Worm (Caenorhabditis elegans) whole organism, early embryonic: ENCODE results near the gene C06A12.19.

ENCODE experiments used
- B0310.2 ChIP-seq: sonication (generic microtip); optimal IDR thresholded peaks from 2 replicates; lab custom pipeline; 2016; ENCODE audit warnings: mild to moderate bottlenecking, missing genetic modification characterization, missing compliant biosample characterization
- F13C5.2 ChIP-seq: sonication (generic microtip); optimal IDR thresholded peaks from 2 replicates; lab custom pipeline; 2017; ENCODE audit warnings: mild to moderate bottlenecking, missing genetic modification characterization, inconsistent platforms, missing compliant biosample characterization
- aly-1 ChIP-seq: sonication (generic microtip); optimal IDR thresholded peaks from 2 replicates; lab custom pipeline; 2016; ENCODE audit warnings: missing genetic modification characterization, missing compliant biosample characterization
- ama-1 ChIP-seq: fragments of 150-350 bp; optimal IDR thresholded peaks from 2 replicates; lab custom pipeline; 2014
- ceh-13 ChIP-seq: fragments of 200-800 bp; sonication (Bioruptor generic); optimal IDR thresholded peaks from 2 replicates; lab custom pipeline; 2018; ENCODE audit warnings: mild to moderate bottlenecking, missing genetic modification characterization, missing compliant biosample characterization
- ceh-36 ChIP-seq: sonication (generic microtip); optimal IDR thresholded peaks from 2 replicates; lab custom pipeline; 2016; ENCODE audit warnings: missing genetic modification characterization, inconsistent platforms, missing compliant biosample characterization
- ets-7 ChIP-seq: sonication (generic microtip); optimal IDR thresholded peaks from 2 replicates; lab custom pipeline; 2016; ENCODE audit warnings: missing genotype, missing genetic modification characterization, missing compliant biosample characterization
- flt-1 ChIP-seq: fragments of 200-800 bp; sonication (Bioruptor generic); IDR thresholded peaks from 2 replicates; pipeline ENCODE4 v1.3.6; 2022; ENCODE audit warnings: missing genetic modification characterization, missing compliant biosample characterization
- hmbx-1 ChIP-seq: sonication (generic microtip); optimal IDR thresholded peaks from 2 replicates; lab custom pipeline; 2016; ENCODE audit warnings: mild to moderate bottlenecking, missing genetic modification characterization, missing compliant biosample characterization
- hmg-4 ChIP-seq: fragments of 200-800 bp; sonication (Bioruptor generic); optimal IDR thresholded peaks from 2 replicates; lab custom pipeline; 2018; ENCODE audit warnings: mild to moderate bottlenecking, missing genetic modification characterization, missing compliant biosample characterization
- hnd-1 ChIP-seq: sonication (generic microtip); optimal IDR thresholded peaks from 2 replicates; lab custom pipeline; 2016; ENCODE audit warnings: missing genetic modification characterization, missing compliant biosample characterization
- pes-1 ChIP-seq: fragments of 200-800 bp; sonication (Bioruptor generic); IDR thresholded peaks from 2 replicates; pipeline ENCODE4 v1.3.6; 2022; ENCODE audit warnings: missing genetic modification reagents, missing genetic modification characterization, missing compliant biosample characterization
- scrt-1 ChIP-seq: fragments of 200-800 bp; sonication (Bioruptor generic); IDR thresholded peaks from 2 replicates; pipeline ENCODE4 v1.3.6; 2022; ENCODE audit warnings: missing genetic modification characterization, missing compliant biosample characterization
- sea-1 ChIP-seq: fragments of 200-800 bp; sonication (Bioruptor generic); conservative IDR thresholded peaks from 2 replicates; pipeline ENCODE4 v1.3.6; 2022; ENCODE audit warnings: missing genetic modification characterization, missing compliant biosample characterization
- tbx-11 ChIP-seq: fragments of 200-800 bp; sonication (Bioruptor generic); IDR thresholded peaks from 2 replicates; pipeline ENCODE4 v1.3.6; 2022; ENCODE audit warnings: missing genetic modification characterization, missing compliant biosample characterization
- tbx-37 ChIP-seq: fragments of 200-800 bp; sonication (Bioruptor generic); conservative IDR thresholded peaks from 2 replicates; pipeline ENCODE4 v1.3.6; 2022; ENCODE audit warnings: missing genetic modification reagents, missing genetic modification characterization, missing compliant biosample characterization
- tra-4 ChIP-seq: sonication (generic microtip); optimal IDR thresholded peaks from 2 replicates; lab custom pipeline; 2017; ENCODE audit warnings: missing genetic modification characterization, missing compliant biosample characterization

The C06A12.19 gene

ce11 chrIV:17467825-17468224 is 27.9 kb upstream of the C06A12.19 start:
- TF ChIP-seq tbx-37 (GFP tag; lab: Robert Waterston, UW) = no peak
- no peak for TF ChIP-seq flt-1
- no peak for TF ChIP-seq hnd-1 (tag; lab: Kevin White, UChicago)
- no peak for TF ChIP-seq tra-4
- TF ChIP-seq aly-1 (tag; lab: Kevin White, UChicago) = no peak
- no peak for TF ChIP-seq ama-1 (lab: Kevin White, UChicago)
- no peak for TF ChIP-seq ceh-13 (GFP tag; lab: Kevin White, UChicago)
- TF ChIP-seq F13C5.2 (tag; lab: Kevin White, UChicago) = no peak
- no peak for TF ChIP-seq hmg-4 (GFP tag; lab: Kevin White, UChicago)

ce11 chrIV:17467325-17467724 is 27.4 kb upstream of the C06A12.19 start, which contains the start of gene elo-2:
Gene elo-2 (minus strand): TSS chrIV:17467408.
- TF ChIP-seq hmg-4 (GFP tag; lab: Kevin White, UChicago) = no peak

DNA sequence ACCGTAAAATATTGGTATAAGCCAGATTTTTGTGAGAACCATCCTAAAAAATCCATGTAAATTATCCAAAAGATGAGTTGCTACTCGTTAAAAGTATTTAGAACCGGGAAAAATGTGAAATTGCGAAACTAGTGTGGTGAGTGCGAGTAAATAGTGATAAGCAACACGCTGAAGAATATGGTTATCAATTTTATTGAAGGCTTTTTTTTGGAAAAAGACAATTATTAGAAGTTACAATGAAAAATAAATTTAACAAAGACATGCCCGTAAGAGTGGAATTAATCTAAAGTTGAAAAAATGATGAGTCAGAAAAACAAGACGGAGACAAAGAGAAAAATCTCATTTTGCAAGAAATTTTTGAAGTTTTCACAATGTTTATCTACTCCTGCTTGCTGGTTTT is 26.0 kb upstream of the C06A12.19 start, which contains the start of gene F11E6.6:
Gene F11E6.6, minus strand, starts transcription at position 101 of the 400 bp plus-strand sequence.
- TF ChIP-seq ets-7 (tag; lab: Kevin White, UChicago) (no peak), F13C5.2 (tag; lab: Kevin White, UChicago) (no peak), tbx-37 (GFP tag; lab: Robert Waterston, UW) (no peak)

- TF ChIP-seq hmg-4 (GFP tag; lab: Kevin White, UChicago) (no peak), ets-7 (tag; lab: Kevin White, UChicago) (no peak), hmbx-1 (tag; lab: Kevin White, UChicago) (no peak), aly-1 (tag; lab: Kevin White, UChicago) (no peak), hnd-1 (tag; lab: Kevin White, UChicago) (no peak), sea-1 (no peak), ceh-36 (tag; lab: Kevin White, UChicago) (no peak), scrt-1 (GFP tag; lab: Robert Waterston, UW) (no peak), tra-4 (no peak), flt-1 (no peak), ama-1 (lab: Kevin White, UChicago) (no peak), tbx-11 (no peak), F13C5.2 (tag; lab: Kevin White, UChicago) (no peak), ceh-13 (GFP tag; lab: Kevin White, UChicago) (no peak), B0310.2 (tag; lab: Kevin White, UChicago) (no peak)
Observed at ce11 chrIV:17463108-17463608, 23.3 kb upstream of the C06A12.19 start, which contains the start of gene F11E6.10. Gene F11E6.10 (minus strand): TSS chrIV:17463158.

DNA sequence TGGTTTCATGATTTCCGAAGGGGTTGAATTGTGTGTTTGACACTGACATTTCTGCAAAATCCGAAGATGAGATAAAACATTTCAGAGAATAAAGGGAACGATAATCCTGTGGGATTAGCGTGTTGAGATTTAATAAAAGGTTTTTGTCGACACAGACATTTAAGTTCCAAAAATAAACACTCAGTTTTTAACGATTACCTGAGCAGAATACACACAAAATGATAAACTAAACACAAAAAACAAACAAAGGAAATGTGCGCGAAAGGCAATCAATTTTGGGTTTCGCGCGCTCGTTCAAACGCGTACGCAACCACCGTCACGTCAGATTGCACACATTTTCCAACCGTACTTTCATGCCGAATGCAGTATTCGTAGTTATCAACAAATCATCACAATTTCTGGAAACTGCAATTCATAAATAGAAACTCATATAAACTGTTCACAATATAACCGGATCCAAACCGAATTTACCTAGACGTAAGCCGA is 21.4 kb upstream of the C06A12.19 start, which contains the start of gene rif-1.1:
Gene rif-1.1, minus strand, starts transcription at position 51 of the 486 bp plus-strand sequence.
- no peak for TF ChIP-seq B0310.2 (tag; lab: Kevin White, UChicago)
- no peak for TF ChIP-seq hnd-1 (tag; lab: Kevin White, UChicago)
- TF ChIP-seq pes-1 (GFP tag; lab: Robert Waterston, UW) = no peak
- TF ChIP-seq ceh-13 (GFP tag; lab: Kevin White, UChicago) = no peak
- no peak for TF ChIP-seq ama-1 (lab: Kevin White, UChicago)
- TF ChIP-seq hmbx-1 (tag; lab: Kevin White, UChicago) = no peak
- no peak for TF ChIP-seq tbx-11
- no peak for TF ChIP-seq F13C5.2 (tag; lab: Kevin White, UChicago)
- no peak for TF ChIP-seq scrt-1 (GFP tag; lab: Robert Waterston, UW)
- TF ChIP-seq hmg-4 (GFP tag; lab: Kevin White, UChicago) = no peak
- no peak for TF ChIP-seq flt-1
- no peak for TF ChIP-seq tbx-37 (GFP tag; lab: Robert Waterston, UW)
- no peak for TF ChIP-seq ets-7 (tag; lab: Kevin White, UChicago)
- no peak for TF ChIP-seq ceh-36 (tag; lab: Kevin White, UChicago)
- no peak for TF ChIP-seq tra-4
- no peak for TF ChIP-seq sea-1
- TF ChIP-seq aly-1 (tag; lab: Kevin White, UChicago) = no peak

- TF ChIP-seq tra-4 (no peak), hnd-1 (tag; lab: Kevin White, UChicago) (no peak), ets-7 (tag; lab: Kevin White, UChicago) (no peak), ceh-13 (GFP tag; lab: Kevin White, UChicago) (no peak), tbx-37 (GFP tag; lab: Robert Waterston, UW) (no peak), hmbx-1 (tag; lab: Kevin White, UChicago) (no peak), hmg-4 (GFP tag; lab: Kevin White, UChicago) (no peak), tbx-11 (no peak), scrt-1 (GFP tag; lab: Robert Waterston, UW) (no peak), sea-1 (no peak), ama-1 (lab: Kevin White, UChicago) (no peak), B0310.2 (tag; lab: Kevin White, UChicago) (no peak), aly-1 (tag; lab: Kevin White, UChicago) (no peak), flt-1 (no peak)
Observed at ce11 chrIV:17453996-17454395, 14.1 kb upstream of the C06A12.19 start.

DNA sequence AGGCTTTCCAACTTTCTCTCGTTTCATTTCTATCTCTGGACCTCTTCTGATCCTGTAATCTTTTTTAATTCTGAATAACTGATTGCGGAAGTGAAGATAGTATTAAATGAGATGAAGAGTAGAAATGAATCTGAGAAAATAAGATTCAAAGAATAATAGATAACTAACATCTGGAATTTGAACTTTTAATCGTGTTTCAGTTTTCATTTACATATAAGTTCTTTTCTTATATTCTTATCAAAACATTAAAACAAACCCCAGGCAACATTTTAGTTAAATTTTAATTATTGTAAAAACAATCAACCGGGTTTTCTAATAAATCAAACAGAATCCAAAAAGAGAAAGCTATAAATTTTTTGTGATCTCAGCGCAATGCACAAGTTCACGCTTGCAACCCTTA is 13.3 kb upstream of the C06A12.19 start:
- TF ChIP-seq flt-1 = no peak
- TF ChIP-seq ceh-13 (GFP tag; lab: Kevin White, UChicago) = no peak
- no peak for TF ChIP-seq hmg-4 (GFP tag; lab: Kevin White, UChicago)
- no peak for TF ChIP-seq scrt-1 (GFP tag; lab: Robert Waterston, UW)
- TF ChIP-seq ceh-36 (tag; lab: Kevin White, UChicago) = no peak
- TF ChIP-seq F13C5.2 (tag; lab: Kevin White, UChicago) = no peak
- no peak for TF ChIP-seq ama-1 (lab: Kevin White, UChicago)
- TF ChIP-seq aly-1 (tag; lab: Kevin White, UChicago) = no peak
- no peak for TF ChIP-seq tbx-37 (GFP tag; lab: Robert Waterston, UW)
- TF ChIP-seq hmbx-1 (tag; lab: Kevin White, UChicago) = no peak
- TF ChIP-seq B0310.2 (tag; lab: Kevin White, UChicago) = no peak
- no peak for TF ChIP-seq hnd-1 (tag; lab: Kevin White, UChicago)
- TF ChIP-seq pes-1 (GFP tag; lab: Robert Waterston, UW) = no peak
